Fruit fly (Drosophila melanogaster): ENCODE results near the gene CG15537.

Gene CG15537

dm6 chr3R:30386759-30387437, 56.5 kb downstream of the CG15537 start (continued):
- peak; percentile 72 for TF ChIP-seq vri (GFP tag; optimal IDR thresholded peaks at IDR 0.05)
- peak; percentile 77 for TF ChIP-seq Eip78C (GFP tag)
- TF ChIP-seq CG6276 (GFP tag; optimal IDR thresholded peaks at IDR 0.05): peak; percentile 0
- TF ChIP-seq svp (GFP tag): peak; percentile 88
- no peak for TF ChIP-seq CG34406 (GFP tag; optimal IDR thresholded peaks at IDR 0.05)
- no peak for TF ChIP-seq CG1621 (tag; optimal IDR thresholded peaks at IDR 0.05)
- TF ChIP-seq CG11762 (GFP tag; optimal IDR thresholded peaks at IDR 0.05; ENCODE audit: insufficient read depth): no peak
- no peak for TF ChIP-seq CG3032 (tag; optimal IDR thresholded peaks at IDR 0.05)
- no peak for TF ChIP-seq lz (GFP tag; optimal IDR thresholded peaks at IDR 0.05)
- TF ChIP-seq CG6808 (GFP tag; optimal IDR thresholded peaks at IDR 0.05): no peak
- no peak for TF ChIP-seq fd59A (GFP tag; optimal IDR thresholded peaks at IDR 0.05)
- TF ChIP-seq fd85E (GFP tag; optimal IDR thresholded peaks at IDR 0.05): peak; percentile 34
- TF ChIP-seq CG8119 (GFP tag; IDR thresholded peaks at IDR 0.05): no peak; the same call in 2 of the 3 replicates
- TF ChIP-seq Sox15 (GFP tag; optimal IDR thresholded peaks at IDR 0.05): no peak
- TF ChIP-seq Sox14 (GFP tag; optimal IDR thresholded peaks at IDR 0.05): no peak
- TF ChIP-seq esn (GFP tag; optimal IDR thresholded peaks at IDR 0.05): no peak
- TF ChIP-seq Hr38 (GFP tag; optimal IDR thresholded peaks at IDR 0.05): no peak
- TF ChIP-seq Eip93F (GFP tag; optimal IDR thresholded peaks at IDR 0.05): peak; percentile 49
- TF ChIP-seq CG6854 (GFP tag; optimal IDR thresholded peaks at IDR 0.05): peak; percentile 18
- TF ChIP-seq ss (GFP tag; optimal IDR thresholded peaks at IDR 0.05): peak; percentile 28 to 52

dm6 chr3R:30385531-30385930, 57.9 kb downstream of the CG15537 start:
- TF ChIP-seq CG6854 (GFP tag; optimal IDR thresholded peaks at IDR 0.05) (no peak), Eip78C (GFP tag) (peak; percentile 28), CG11294 (GFP tag; IDR thresholded peaks at IDR 0.05) (no peak), CG16779 (tag; optimal IDR thresholded peaks at IDR 0.05) (no peak), vri (GFP tag; optimal IDR thresholded peaks at IDR 0.05) (peak; percentile 89)

Measured in whole organism, prepupa.